Worm (Caenorhabditis elegans) whole organism, L1 larva: ENCODE results near the gene Y62H9A.15.

Experiments
- F16B12.6 ChIP-seq: fragments of 150-350 bp; optimal IDR thresholded peaks from 2 replicates; lab custom pipeline; 2014; ENCODE audit warnings: missing biosample characterization, missing genetic modification characterization
- Y116A8C.19 ChIP-seq: sonication (generic microtip); optimal IDR thresholded peaks from 2 replicates; lab custom pipeline; 2016; ENCODE audit warnings: missing compliant biosample characterization, missing genetic modification characterization, borderline replicate concordance
- alr-1 ChIP-seq: fragments of 200-800 bp; sonication (Bioruptor generic); optimal IDR thresholded peaks from 2 replicates; lab custom pipeline; 2018; ENCODE audit warnings: borderline replicate concordance, mild to moderate bottlenecking, missing genetic modification characterization, missing compliant biosample characterization
- aly-2 ChIP-seq: fragments of 150-350 bp; optimal IDR thresholded peaks from 2 replicates; lab custom pipeline; 2014; ENCODE audit warnings: missing biosample characterization, missing genetic modification characterization
- ama-1 ChIP-seq: fragments of 150-350 bp; optimal IDR thresholded peaks from 2 replicates; lab custom pipeline; 2014
- ceh-8 ChIP-seq: fragments of 200-800 bp; sonication (Bioruptor generic); optimal IDR thresholded peaks from 2 replicates; lab custom pipeline; 2018; ENCODE audit warnings: mild to moderate bottlenecking, missing genetic modification characterization, moderate library complexity, missing compliant biosample characterization
- ceh-82 ChIP-seq, 3 experiments: fragments of 150-350 bp in 1 of 3; sonication (generic microtip) in 2 of 3; optimal IDR thresholded peaks; 2 replicates each; lab custom pipeline; 2014 to 2017; ENCODE audit warnings: missing biosample characterization in 3 of 3, missing genetic modification characterization in 3 of 3
- efl-1 ChIP-seq, 4 experiments: fragments of 150-350 bp; optimal IDR thresholded peaks in 3 of 4; peaks in 1 of 4; 1 replicate in 1 of 4; 2 replicates in 3 of 4; lab custom pipeline; 2014; ENCODE audit warnings: missing biosample characterization in 2 of 4, missing genetic modification characterization in 2 of 4, missing genetic modification reagents in 2 of 4
- egl-27 ChIP-seq, 2 experiments: fragments of 150-350 bp in 1 of 2; sonication (generic microtip); optimal IDR thresholded peaks; 3 replicates each; lab custom pipeline; 2017 to 2018; ENCODE audit warnings: missing biosample characterization in 2 of 2, missing genetic modification characterization in 2 of 2, missing genetic modification reagents in 2 of 2
- elt-2 ChIP-seq: sonication (generic microtip); optimal IDR thresholded peaks from 2 replicates; lab custom pipeline; 2016; ENCODE audit warnings: missing genetic modification characterization, mild to moderate bottlenecking, inconsistent platforms, missing compliant biosample characterization, missing genetic modification reagents
- elt-3 ChIP-seq, 6 experiments: fragments of 150-350 bp in 1 of 6; sonication (generic microtip); optimal IDR thresholded peaks; 2 replicates each; lab custom pipeline; 2017 to 2018; ENCODE audit warnings: missing biosample characterization in 6 of 6, missing genetic modification characterization in 6 of 6, inconsistent platforms in 1 of 6
- fkh-10 ChIP-seq: sonication (generic microtip); optimal IDR thresholded peaks from 2 replicates; lab custom pipeline; 2017; ENCODE audit warnings: missing biosample characterization, missing genetic modification reagents, missing genetic modification characterization
- fkh-4 ChIP-seq: sonication (generic microtip); optimal IDR thresholded peaks from 2 replicates; lab custom pipeline; 2016; ENCODE audit warnings: missing compliant biosample characterization, missing genetic modification characterization, borderline replicate concordance
- fkh-8 ChIP-seq: sonication (generic microtip); optimal IDR thresholded peaks from 2 replicates; lab custom pipeline; 2016; ENCODE audit warnings: mild to moderate bottlenecking, missing genetic modification characterization, missing compliant biosample characterization
- hlh-17 ChIP-seq: fragments of 200-800 bp; sonication (Bioruptor generic); optimal IDR thresholded peaks from 2 replicates; lab custom pipeline; 2018; ENCODE audit warnings: missing genetic modification characterization, mild to moderate bottlenecking, missing compliant biosample characterization, moderate library complexity, borderline replicate concordance
- hlh-4 ChIP-seq: sonication (generic microtip); optimal IDR thresholded peaks from 2 replicates; lab custom pipeline; 2016; ENCODE audit warnings: mild to moderate bottlenecking, missing genetic modification characterization, missing compliant biosample characterization
- hpl-2 ChIP-seq: fragments of 150-350 bp; optimal IDR thresholded peaks from 2 replicates; lab custom pipeline; 2014; ENCODE audit warnings: missing biosample characterization, missing genetic modification reagents, missing genetic modification characterization
- irx-1 ChIP-seq: sonication (generic microtip); optimal IDR thresholded peaks from 2 replicates; lab custom pipeline; 2016; ENCODE audit warnings: missing genetic modification characterization, missing compliant biosample characterization
- isw-1 ChIP-seq: fragments of 200-800 bp; sonication (Bioruptor generic); IDR thresholded peaks from 2 replicates; pipeline ENCODE4 v1.3.6; 2022; ENCODE audit warnings: missing genetic modification characterization, missing compliant biosample characterization
- lin-13 ChIP-seq: fragments of 150-350 bp; optimal IDR thresholded peaks from 2 replicates; lab custom pipeline; 2014; ENCODE audit warnings: missing biosample characterization, missing genetic modification reagents, missing genetic modification characterization
- lin-15B ChIP-seq: fragments of 150-350 bp; sonication (generic microtip); optimal IDR thresholded peaks from 3 replicates; lab custom pipeline; 2014; ENCODE audit warnings: missing biosample characterization, missing genetic modification characterization
- lin-39 ChIP-seq: fragments of 150-350 bp; optimal IDR thresholded peaks from 2 replicates; lab custom pipeline; 2014; ENCODE audit warnings: missing biosample characterization, missing genetic modification reagents, missing genetic modification characterization
- mef-2 ChIP-seq: fragments of 150-350 bp; optimal IDR thresholded peaks from 2 replicates; lab custom pipeline; 2014; ENCODE audit warnings: missing biosample characterization, missing genetic modification characterization
- mep-1 ChIP-seq: fragments of 150-350 bp; optimal IDR thresholded peaks from 2 replicates; lab custom pipeline; 2014; ENCODE audit warnings: missing biosample characterization, missing genetic modification characterization
- nhr-11 ChIP-seq: fragments of 150-350 bp; optimal IDR thresholded peaks from 2 replicates; lab custom pipeline; 2014; ENCODE audit warnings: missing biosample characterization, missing genetic modification characterization
- nhr-20 ChIP-seq: sonication (generic microtip); optimal IDR thresholded peaks from 2 replicates; lab custom pipeline; 2016; ENCODE audit warnings: mild to moderate bottlenecking, missing genetic modification characterization, missing compliant biosample characterization
- nhr-237 ChIP-seq: fragments of 150-350 bp; optimal IDR thresholded peaks from 2 replicates; lab custom pipeline; 2014; ENCODE audit warnings: missing biosample characterization, missing genetic modification characterization
- nhr-28 ChIP-seq: fragments of 150-350 bp; optimal IDR thresholded peaks from 2 replicates; lab custom pipeline; 2014; ENCODE audit warnings: missing biosample characterization, missing genetic modification characterization
- nhr-47 ChIP-seq: sonication (generic microtip); optimal IDR thresholded peaks from 2 replicates; lab custom pipeline; 2016; ENCODE audit warnings: mild to moderate bottlenecking, missing genetic modification characterization, moderate library complexity, missing compliant biosample characterization
- nhr-71 ChIP-seq: sonication (generic microtip); optimal IDR thresholded peaks from 2 replicates; lab custom pipeline; 2016; ENCODE audit warnings: mild to moderate bottlenecking, missing genetic modification characterization, moderate library complexity, missing compliant biosample characterization
- nhr-76 ChIP-seq: sonication (generic microtip); optimal IDR thresholded peaks from 2 replicates; lab custom pipeline; 2017; ENCODE audit warnings: missing biosample characterization, missing genetic modification characterization
- nhr-90 ChIP-seq: sonication (generic microtip); optimal IDR thresholded peaks from 2 replicates; lab custom pipeline; 2016; ENCODE audit warnings: mild to moderate bottlenecking, missing genetic modification characterization, missing compliant biosample characterization; ENCODE audit not compliant: poor library complexity
- skn-1 ChIP-seq: fragments of 150-350 bp; optimal IDR thresholded peaks from 2 replicates; lab custom pipeline; 2014; ENCODE audit warnings: missing biosample characterization, missing genetic modification characterization
- snu-23 ChIP-seq: sonication (generic microtip); optimal IDR thresholded peaks from 2 replicates; lab custom pipeline; 2016; ENCODE audit warnings: missing genetic modification characterization, missing compliant biosample characterization
- sox-4 ChIP-seq: sonication (generic microtip); optimal IDR thresholded peaks from 2 replicates; lab custom pipeline; 2016; ENCODE audit warnings: missing genetic modification characterization, missing compliant biosample characterization
- sptf-1 ChIP-seq: fragments of 150-350 bp; optimal IDR thresholded peaks from 2 replicates; lab custom pipeline; 2014; ENCODE audit warnings: missing biosample characterization, missing genetic modification characterization
- tbx-2 ChIP-seq: sonication (generic microtip); optimal IDR thresholded peaks from 2 replicates; lab custom pipeline; 2016; ENCODE audit warnings: missing genetic modification characterization, missing compliant biosample characterization
- unc-130 ChIP-seq: fragments of 150-350 bp; optimal IDR thresholded peaks from 2 replicates; lab custom pipeline; 2017; ENCODE audit warnings: missing biosample characterization, missing genetic modification characterization, inconsistent platforms
- unc-30 ChIP-seq: sonication (generic microtip); optimal IDR thresholded peaks from 2 replicates; lab custom pipeline; 2017; ENCODE audit warnings: missing biosample characterization, missing genetic modification characterization
- unc-62 ChIP-seq: fragments of 150-350 bp; optimal IDR thresholded peaks from 2 replicates; lab custom pipeline; 2014; ENCODE audit warnings: missing biosample characterization, missing genetic modification reagents, missing genetic modification characterization
- unc-86 ChIP-seq: sonication (generic microtip); optimal IDR thresholded peaks from 2 replicates; lab custom pipeline; 2016; ENCODE audit warnings: missing genetic modification characterization, missing compliant biosample characterization
- vab-15 ChIP-seq: sonication (generic microtip); optimal IDR thresholded peaks from 2 replicates; lab custom pipeline; 2017; ENCODE audit warnings: missing genotype, mild to moderate bottlenecking, missing genetic modification characterization, missing compliant biosample characterization
- xbp-1 ChIP-seq: sonication (generic microtip); optimal IDR thresholded peaks from 2 replicates; lab custom pipeline; 2016; ENCODE audit warnings: missing genetic modification characterization, missing compliant biosample characterization
- zag-1 ChIP-seq: fragments of 150-350 bp; optimal IDR thresholded peaks from 2 replicates; lab custom pipeline; 2014; ENCODE audit warnings: missing biosample characterization, missing genetic modification characterization
- zip-4 ChIP-seq: fragments of 200-800 bp; sonication (Bioruptor generic); optimal IDR thresholded peaks from 2 replicates; lab custom pipeline; 2018; ENCODE audit warnings: mild to moderate bottlenecking, missing genetic modification characterization, moderate library complexity, missing compliant biosample characterization

Y62H9A.15 gene

DNA sequence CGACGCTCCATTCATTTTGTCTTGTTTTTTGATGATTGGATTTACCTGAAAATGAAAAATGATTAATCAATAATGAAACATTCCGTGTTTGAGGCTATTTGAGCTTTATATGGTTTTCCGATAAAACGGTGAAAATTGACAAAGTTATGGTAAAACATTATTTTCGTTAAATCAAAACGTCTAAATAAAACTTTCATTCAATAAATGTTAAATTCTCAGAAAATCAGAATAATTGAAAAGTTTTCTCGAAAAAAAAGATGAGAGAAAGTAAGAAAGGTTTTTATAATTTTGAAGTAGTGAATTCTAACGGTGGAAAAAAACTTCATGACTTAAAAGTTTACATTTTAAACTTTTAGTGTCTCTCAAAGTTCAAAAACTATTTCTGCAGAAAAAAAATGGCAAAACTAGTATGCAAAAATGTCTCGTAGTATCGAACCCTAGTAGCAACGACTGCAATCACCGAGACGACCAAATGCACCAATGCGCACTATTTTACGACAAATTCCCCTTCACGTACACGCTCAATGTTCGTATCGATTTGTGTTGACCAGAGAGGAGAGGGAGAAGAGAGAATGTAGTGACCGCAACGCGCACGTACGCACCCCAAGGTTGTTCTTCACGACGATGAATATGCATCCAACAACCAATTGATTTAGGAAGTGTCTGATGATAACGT, 37.0 kb upstream of the Y62H9A.15 start, which contains the start of gene nfya-1 (continued):
- peak in 1 of 6 experiments; percentile 64 for TF ChIP-seq elt-3 (tag; optimal IDR thresholded peaks at IDR 0.05; lab: Kevin White, UChicago)
- no peak for TF ChIP-seq zag-1 (tag; lab: Kevin White, UChicago)
- no peak for TF ChIP-seq lin-15B (tag; lab: Kevin White, UChicago)
- TF ChIP-seq nhr-71 (tag; lab: Kevin White, UChicago), result peak; percentile 45
- no peak for TF ChIP-seq hlh-17 (GFP tag; lab: Kevin White, UChicago)
- TF ChIP-seq nhr-11 (tag; lab: Kevin White, UChicago), result no peak

DNA sequence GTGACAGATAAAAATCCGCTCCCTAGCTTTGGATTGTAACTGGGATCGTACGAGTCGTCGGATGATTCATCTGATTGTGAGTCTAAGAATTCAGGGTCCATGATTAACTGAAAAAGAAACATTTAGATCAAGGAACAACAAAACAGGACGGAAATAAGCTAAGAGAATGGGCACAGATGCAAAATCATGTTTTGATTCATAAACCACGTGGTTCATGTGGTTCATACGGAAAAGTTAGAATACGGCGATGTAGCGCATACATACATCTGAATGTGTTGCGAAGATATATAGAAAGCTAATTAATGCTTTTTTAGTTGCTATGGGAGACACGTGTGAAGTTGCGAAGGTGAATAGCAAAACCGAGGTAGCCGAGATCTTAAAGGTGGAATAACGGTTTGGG, 32.0 kb upstream of the Y62H9A.15 start, which contains the start of gene F55G7.3:
TSS of gene F55G7.3 (minus strand) at position 101 of the 400 bp plus-strand sequence.
- TF ChIP-seq F16B12.6, result no peak
- TF ChIP-seq ceh-82 (tag; optimal IDR thresholded peaks at IDR 0.05; lab: Kevin White, UChicago), result no peak
- TF ChIP-seq hpl-2 (GFP tag; lab: Kevin White, UChicago), result no peak
- no peak for TF ChIP-seq unc-62 (GFP tag; lab: Kevin White, UChicago)
- TF ChIP-seq skn-1 (tag; lab: Kevin White, UChicago), result no peak
- TF ChIP-seq alr-1 (tag; lab: Kevin White, UChicago), result no peak
- TF ChIP-seq lin-39 (tag; lab: Kevin White, UChicago), result no peak
- no peak for TF ChIP-seq zip-4 (GFP tag; lab: Kevin White, UChicago)
- TF ChIP-seq nhr-71 (tag; lab: Kevin White, UChicago), result no peak
- TF ChIP-seq nhr-90 (tag; lab: Kevin White, UChicago), result no peak

DNA sequence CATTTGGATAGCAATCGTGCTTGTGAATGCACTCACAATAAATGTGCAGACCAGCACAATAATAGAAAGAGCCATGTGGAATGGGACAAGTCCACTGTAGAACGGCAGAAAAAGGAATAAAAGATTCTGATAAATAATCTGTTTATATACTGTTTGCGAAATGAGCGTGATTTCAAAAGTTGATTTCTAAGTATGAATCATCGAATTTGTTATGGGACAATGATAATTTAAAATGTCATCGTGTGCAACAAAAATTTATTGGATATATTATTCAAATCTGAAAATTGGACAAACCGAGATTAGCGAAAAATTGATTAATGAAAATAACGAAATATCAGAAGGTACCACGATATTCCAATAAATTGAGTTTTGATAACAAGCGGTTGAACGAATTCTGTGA, 28.9 kb upstream of the Y62H9A.15 start, which contains the start of gene F55G7.5:
TSS of gene F55G7.5 (minus strand) at position 101 of the 400 bp plus-strand sequence.
- no peak for TF ChIP-seq tbx-2
- no peak for TF ChIP-seq fkh-10 (GFP tag; lab: Kevin White, UChicago)
- TF ChIP-seq nhr-20 (tag; lab: Kevin White, UChicago), result no peak
- no peak for TF ChIP-seq xbp-1
- no peak for TF ChIP-seq fkh-4
- TF ChIP-seq nhr-76 (tag; lab: Kevin White, UChicago), result no peak
- no peak for TF ChIP-seq lin-13 (GFP tag; lab: Kevin White, UChicago)
- TF ChIP-seq nhr-237 (tag; lab: Kevin White, UChicago), result no peak
- no peak for TF ChIP-seq snu-23 (GFP tag; lab: Kevin White, UChicago)
- TF ChIP-seq elt-2 (tag; lab: Kevin White, UChicago), result no peak

DNA sequence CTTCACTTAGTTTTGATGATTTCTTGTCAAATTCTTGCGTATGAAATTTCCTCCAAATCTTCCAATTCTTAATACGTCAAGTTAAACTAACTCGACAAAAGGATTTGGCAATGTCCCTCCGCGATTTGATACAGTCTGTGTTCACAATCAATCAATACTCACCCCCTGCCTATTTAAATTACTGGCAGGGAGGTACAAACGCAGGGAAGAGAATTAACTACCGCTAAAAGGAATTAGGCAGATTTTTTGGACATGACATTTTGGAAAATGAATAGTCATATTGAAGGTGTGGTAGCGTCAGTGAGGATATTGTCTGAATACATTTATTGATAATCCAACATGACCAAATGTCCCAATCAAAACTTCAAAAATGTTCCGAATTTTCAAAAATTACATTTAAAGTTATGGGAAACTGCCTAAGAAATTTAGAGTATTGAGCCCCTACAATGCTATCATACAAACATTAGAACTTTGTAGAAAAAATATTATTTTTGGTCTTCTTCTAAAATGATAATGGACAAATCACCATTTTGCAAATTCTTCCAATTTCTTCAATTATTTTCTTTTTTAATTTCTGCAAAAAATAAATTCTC, 27.5 kb upstream of the Y62H9A.15 start:
- TF ChIP-seq hlh-4 (tag; lab: Kevin White, UChicago), result peak; percentile 87
- peak; percentile 99 for TF ChIP-seq ceh-8 (GFP tag; lab: Kevin White, UChicago)
- peak; percentile 98 for TF ChIP-seq irx-1 (tag; lab: Kevin White, UChicago)
- TF ChIP-seq sox-4, result peak; percentile 99
- TF ChIP-seq isw-1 (GFP tag; lab: Robert Waterston, UW), result peak; percentile 86
- peak; percentile 78 for TF ChIP-seq mef-2 (tag; lab: Kevin White, UChicago)
- peak; percentile 81 to 98 for TF ChIP-seq egl-27 (tag; optimal IDR thresholded peaks at IDR 0.05; lab: Kevin White, UChicago)
- TF ChIP-seq nhr-76 (tag; lab: Kevin White, UChicago), result peak; percentile 92
- TF ChIP-seq fkh-8 (tag; lab: Kevin White, UChicago), result peak; percentile 95
- TF ChIP-seq aly-2 (tag; lab: Kevin White, UChicago), result peak; percentile 94
- TF ChIP-seq tbx-2, result peak; percentile 98
- no peak for TF ChIP-seq sptf-1 (tag; lab: Kevin White, UChicago)
- peak; percentile 85 to 89 for TF ChIP-seq efl-1 (optimal IDR thresholded peaks at IDR 0.05; lab: Kevin White, UChicago)
- TF ChIP-seq efl-1 (GFP tag; optimal IDR thresholded peaks at IDR 0.05 in 1 of 2; lab: Kevin White, UChicago), result peak; percentile 48 to 97
- peak; percentile 100 for TF ChIP-seq hpl-2 (GFP tag; lab: Kevin White, UChicago)
- no peak for TF ChIP-seq Y116A8C.19 (tag; lab: Kevin White, UChicago)
- peak; percentile 73 for TF ChIP-seq unc-30 (tag; lab: Kevin White, UChicago)
- TF ChIP-seq unc-86 (tag; lab: Kevin White, UChicago), result peak; percentile 95
- no peak for TF ChIP-seq ama-1
- peak; percentile 99 for TF ChIP-seq nhr-47 (tag; lab: Kevin White, UChicago)
- peak; percentile 100 for TF ChIP-seq mep-1
- peak; percentile 73 for TF ChIP-seq nhr-28
- TF ChIP-seq unc-130 (tag; lab: Kevin White, UChicago), result peak; percentile 10
- TF ChIP-seq alr-1 (tag; lab: Kevin White, UChicago), result no peak
- peak; percentile 70 for TF ChIP-seq vab-15 (tag; lab: Kevin White, UChicago)
